Fruit fly (Drosophila melanogaster): Measurements from ENCODE around the gene CG12402.

The CG12402 gene

DNA sequence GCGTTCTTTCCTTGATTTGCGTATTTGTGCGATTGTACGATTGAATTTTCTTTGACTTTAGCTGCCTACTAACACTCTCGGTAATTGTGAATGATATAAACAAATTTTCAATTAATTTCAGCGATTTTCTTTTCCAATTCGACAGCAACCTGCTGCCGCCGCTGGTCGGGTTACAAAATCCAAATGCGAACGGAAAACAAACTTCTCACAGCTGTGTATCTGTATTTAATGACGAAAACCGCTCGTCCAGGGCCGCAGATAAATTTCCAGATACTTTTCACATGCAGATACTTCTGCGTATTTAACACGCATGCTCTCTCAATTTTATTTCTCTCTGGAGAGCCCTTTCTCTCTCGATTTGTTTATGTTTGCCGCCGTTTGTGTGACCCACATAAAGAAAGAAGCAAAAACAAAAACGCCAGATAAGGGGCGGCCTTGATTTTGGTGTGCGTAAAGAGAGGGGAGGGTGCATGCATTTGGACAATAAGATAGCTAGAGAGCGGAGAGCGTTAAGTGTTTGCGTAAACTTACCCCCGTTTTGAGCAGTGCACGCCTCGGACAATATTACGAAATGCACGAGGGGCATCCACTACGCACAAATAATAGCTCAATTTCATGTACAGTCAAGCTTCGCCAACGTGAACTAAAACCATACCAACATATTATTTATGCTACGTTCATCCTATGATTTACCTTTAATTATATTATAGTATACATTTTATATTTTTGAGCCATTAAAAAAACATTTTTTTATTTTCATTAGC is at the start of gene CG12402 (continued):
- peak; percentile 32 for TF ChIP-seq CG4617 (GFP tag; optimal IDR thresholded peaks at IDR 0.05; ENCODE audit: borderline replicate concordance)
- TF ChIP-seq HmgZ (tag; optimal IDR thresholded peaks at IDR 0.05): peak; percentile 73
- peak; percentile 87 for TF ChIP-seq chn (GFP tag; optimal IDR thresholded peaks at IDR 0.05)
- peak; percentile 8 for TF ChIP-seq ac (GFP tag; optimal IDR thresholded peaks at IDR 0.05)
- TF ChIP-seq CG6254 (GFP tag; optimal IDR thresholded peaks at IDR 0.05): peak; percentile 84
- peak; percentile 91 for TF ChIP-seq Hr3 (GFP tag; optimal IDR thresholded peaks at IDR 0.05)
- peak; percentile 83 for TF ChIP-seq ap (GFP tag; IDR thresholded peaks at IDR 0.05)
- peak; percentile 50 for TF ChIP-seq CG17186 (GFP tag; optimal IDR thresholded peaks at IDR 0.05)
- peak; percentile 92 for TF ChIP-seq dmrt99B (tag; optimal IDR thresholded peaks at IDR 0.05)
- peak; percentile 89 for TF ChIP-seq CG7839 (tag; optimal IDR thresholded peaks at IDR 0.05)
- peak; percentile 91 for TF ChIP-seq gem (tag; optimal IDR thresholded peaks at IDR 0.05)
- peak; percentile 85 for TF ChIP-seq ranshi (GFP tag; IDR thresholded peaks at IDR 0.05)
- TF ChIP-seq CG9215 (GFP tag; IDR thresholded peaks at IDR 0.05): peak; percentile 33; the same call in 1 of the 2 replicates
- TF ChIP-seq CG2875 (GFP tag; optimal IDR thresholded peaks at IDR 0.05): peak; percentile 84
- peak; percentile 70; the same call in 3 of the 4 replicates for TF ChIP-seq Gug (GFP tag; IDR thresholded peaks at IDR 0.05)
- peak; percentile 47 for TF ChIP-seq CG6654 (GFP tag; optimal IDR thresholded peaks at IDR 0.05)
- no peak for TF ChIP-seq BEAF-32 (GFP tag; optimal IDR thresholded peaks at IDR 0.05)
- peak; percentile 83 for TF ChIP-seq Fer3 (tag; optimal IDR thresholded peaks at IDR 0.05)
- peak; percentile 83 for TF ChIP-seq CG8388 (GFP tag; optimal IDR thresholded peaks at IDR 0.05)
- TF ChIP-seq dpn (GFP tag; optimal IDR thresholded peaks at IDR 0.05): peak; percentile 73 to 86
- peak; percentile 80 for TF ChIP-seq CG11456 (GFP tag; IDR thresholded peaks at IDR 0.05)
- TF ChIP-seq HLHmδ (GFP tag; optimal IDR thresholded peaks at IDR 0.05): peak; percentile 74
- peak; percentile 98 for TF ChIP-seq kni (GFP tag; optimal IDR thresholded peaks at IDR 0.05)
- 0 out of 3 replicates have a peak, but pooled peaks have one; percentile 43 for TF ChIP-seq Opbp (GFP tag; IDR thresholded peaks at IDR 0.05; ENCODE audit: partially characterized antibody)
- peak; percentile 77 for TF ChIP-seq CG4820 (GFP tag; optimal IDR thresholded peaks at IDR 0.05)
- peak; percentile 70 for TF ChIP-seq mirr (GFP tag; optimal IDR thresholded peaks at IDR 0.05)
- TF ChIP-seq CG15696 (tag; optimal IDR thresholded peaks at IDR 0.05): peak; percentile 75
- peak; percentile 58 for TF ChIP-seq CG15601 (tag; optimal IDR thresholded peaks at IDR 0.05)
- TF ChIP-seq mam (GFP tag; optimal IDR thresholded peaks at IDR 0.05): peak; percentile 59
- no peak for TF ChIP-seq Ets97D (GFP tag; optimal IDR thresholded peaks at IDR 0.05)
- TF ChIP-seq CG11560 (tag; IDR thresholded peaks at IDR 0.05): no peak
- peak; percentile 74 for TF ChIP-seq Six4 (GFP tag; optimal IDR thresholded peaks at IDR 0.05)
- TF ChIP-seq unc-4 (GFP tag; IDR thresholded peaks at IDR 0.05; ENCODE audit: partially characterized antibody): peak; percentile 42; the same call in 1 of the 2 replicates
- TF ChIP-seq Doc2 (GFP tag; IDR thresholded peaks at IDR 0.05): no peak
- peak; percentile 59 to 60 for TF ChIP-seq chif (GFP tag; optimal IDR thresholded peaks at IDR 0.05)
- peak; percentile 76 for TF ChIP-seq ro (GFP tag; IDR thresholded peaks at IDR 0.05)
- TF ChIP-seq NC2β (GFP tag; optimal IDR thresholded peaks at IDR 0.05): peak; percentile 74
- peak; percentile 60 for TF ChIP-seq peb (GFP tag; IDR thresholded peaks at IDR 0.05)
- peak; percentile 29 for TF ChIP-seq CG10565 (GFP tag; optimal IDR thresholded peaks at IDR 0.05)
- TF ChIP-seq CG11247 (GFP tag; IDR thresholded peaks at IDR 0.05): peak; percentile 78
- TF ChIP-seq Sox102F (GFP tag; optimal IDR thresholded peaks at IDR 0.05): peak; percentile 90
- TF ChIP-seq CG13296 (GFP tag; optimal IDR thresholded peaks at IDR 0.05): peak; percentile 86
- TF ChIP-seq ems (GFP tag; optimal IDR thresholded peaks at IDR 0.05): peak; percentile 55
- peak; percentile 99 for TF ChIP-seq ftz-f1 (GFP tag; optimal IDR thresholded peaks at IDR 0.05)
- peak; percentile 87 for TF ChIP-seq PHDP (tag; optimal IDR thresholded peaks at IDR 0.05)
- TF ChIP-seq Taf1 (GFP tag; IDR thresholded peaks at IDR 0.05): peak; percentile 50; the same call in 1 of the 2 replicates
- TF ChIP-seq CG4282 (GFP tag; optimal IDR thresholded peaks at IDR 0.05): no peak
- TF ChIP-seq CG10366 (GFP tag; IDR thresholded peaks at IDR 0.05): peak; percentile 87
